Worm (Caenorhabditis elegans) whole organism, L1 larva: Measurements from ENCODE around the gene ctsa-2.

ENCODE experiments used
- Y116A8C.19 ChIP-seq: sonication (generic microtip); optimal IDR thresholded peaks from 2 replicates; lab custom pipeline; 2016; ENCODE audit warnings: missing compliant biosample characterization, missing genetic modification characterization, borderline replicate concordance
- aha-1 ChIP-seq: fragments of 150-350 bp; optimal IDR thresholded peaks from 2 replicates; lab custom pipeline; 2014; ENCODE audit warnings: missing biosample characterization, missing genetic modification characterization
- ama-1 ChIP-seq: fragments of 150-350 bp; optimal IDR thresholded peaks from 2 replicates; lab custom pipeline; 2014
- efl-1 ChIP-seq, 4 experiments: fragments of 150-350 bp; optimal IDR thresholded peaks in 3 of 4; peaks in 1 of 4; 1 replicate in 1 of 4; 2 replicates in 3 of 4; lab custom pipeline; 2014; ENCODE audit warnings: missing biosample characterization in 2 of 4, missing genetic modification characterization in 2 of 4, missing genetic modification reagents in 2 of 4
- elt-3 ChIP-seq, 6 experiments: fragments of 150-350 bp in 1 of 6; sonication (generic microtip); optimal IDR thresholded peaks; 2 replicates each; lab custom pipeline; 2017 to 2018; ENCODE audit warnings: missing biosample characterization in 6 of 6, missing genetic modification characterization in 6 of 6, inconsistent platforms in 1 of 6
- fkh-10 ChIP-seq: sonication (generic microtip); optimal IDR thresholded peaks from 2 replicates; lab custom pipeline; 2017; ENCODE audit warnings: missing biosample characterization, missing genetic modification reagents, missing genetic modification characterization
- hpl-2 ChIP-seq: fragments of 150-350 bp; optimal IDR thresholded peaks from 2 replicates; lab custom pipeline; 2014; ENCODE audit warnings: missing biosample characterization, missing genetic modification reagents, missing genetic modification characterization
- lsy-2 ChIP-seq, 2 experiments: fragments of 150-350 bp; optimal IDR thresholded peaks; 2 replicates each; lab custom pipeline; 2014; ENCODE audit warnings: missing biosample characterization in 2 of 2, missing genetic modification characterization in 2 of 2
- nhr-12 ChIP-seq: sonication (generic microtip); optimal IDR thresholded peaks from 2 replicates; lab custom pipeline; 2017; ENCODE audit warnings: missing biosample characterization, missing genetic modification characterization
- nhr-77 ChIP-seq: fragments of 150-350 bp; optimal IDR thresholded peaks from 2 replicates; lab custom pipeline; 2014; ENCODE audit warnings: missing biosample characterization, missing genetic modification characterization
- skn-1 ChIP-seq: fragments of 150-350 bp; optimal IDR thresholded peaks from 2 replicates; lab custom pipeline; 2014; ENCODE audit warnings: missing biosample characterization, missing genetic modification characterization
- unc-62 ChIP-seq: fragments of 150-350 bp; optimal IDR thresholded peaks from 2 replicates; lab custom pipeline; 2014; ENCODE audit warnings: missing biosample characterization, missing genetic modification reagents, missing genetic modification characterization

- TF ChIP-seq nhr-12 (tag; lab: Kevin White, UChicago) (no peak), fkh-10 (GFP tag; lab: Kevin White, UChicago) (peak; percentile 28), ama-1 (no peak), nhr-77 (tag; lab: Kevin White, UChicago) (peak; percentile 41), skn-1 (tag; lab: Kevin White, UChicago) (peak; percentile 35), elt-3 (tag; optimal IDR thresholded peaks at IDR 0.05; lab: Kevin White, UChicago) (peak in 1 of 6 experiments; percentile 60), hpl-2 (no peak), lsy-2 (tag; optimal IDR thresholded peaks at IDR 0.05; lab: Kevin White, UChicago) (peak; percentile 24 to 51), unc-62 (no peak), Y116A8C.19 (tag; lab: Kevin White, UChicago) (no peak), aha-1 (no peak), efl-1 (optimal IDR thresholded peaks at IDR 0.05; lab: Kevin White, UChicago) (no peak), efl-1 (GFP tag; optimal IDR thresholded peaks at IDR 0.05 in 1 of 2; lab: Kevin White, UChicago) (peak; percentile 21 to 81)
These were observed 59.0 kb downstream of the ctsa-2 start for ce11 chrX:6371192-6372116.
